Worm (Caenorhabditis elegans) whole organism, mixed stage, embryonic: ENCODE results near the gene F35E12.6.

Source experiments
- ces-1 ChIP-seq: fragments of 150-350 bp; optimal IDR thresholded peaks from 2 replicates; lab custom pipeline; 2014; ENCODE audit warnings: missing biosample characterization, missing genetic modification reagents, missing genetic modification characterization
- mep-1 ChIP-seq: fragments of 150-350 bp; optimal IDR thresholded peaks from 2 replicates; lab custom pipeline; 2017; ENCODE audit warnings: missing biosample characterization, missing genetic modification reagents, missing genetic modification characterization, inconsistent platforms

Gene F35E12.6

DNA sequence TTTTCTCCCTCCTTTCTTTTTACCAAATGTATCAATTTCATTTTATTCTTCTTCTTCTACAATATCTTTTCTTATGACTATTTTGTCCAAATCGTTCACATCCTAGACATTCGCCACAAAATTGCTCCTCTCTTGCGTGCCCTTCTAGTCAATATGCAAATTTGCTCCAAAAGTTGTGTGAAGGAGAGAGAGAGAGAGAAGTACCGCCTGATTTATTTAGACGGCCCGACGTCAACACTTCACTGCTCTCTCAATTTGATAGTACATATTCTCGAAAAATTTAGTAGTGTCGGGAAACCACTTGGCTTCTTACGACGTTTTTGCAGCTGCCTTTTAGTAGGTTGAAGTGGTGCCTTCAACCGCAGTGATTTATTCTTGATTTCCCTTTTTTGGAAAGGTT lies 49.5 kb downstream of the F35E12.6 start:
- TF ChIP-seq mep-1 (tag; lab: Kevin White, UChicago) (no peak), ces-1 (peak; percentile 68)
